Worm (Caenorhabditis elegans): ENCODE measurements around the gene Y73B6BL.22.

Y73B6BL.22 gene

DNA sequence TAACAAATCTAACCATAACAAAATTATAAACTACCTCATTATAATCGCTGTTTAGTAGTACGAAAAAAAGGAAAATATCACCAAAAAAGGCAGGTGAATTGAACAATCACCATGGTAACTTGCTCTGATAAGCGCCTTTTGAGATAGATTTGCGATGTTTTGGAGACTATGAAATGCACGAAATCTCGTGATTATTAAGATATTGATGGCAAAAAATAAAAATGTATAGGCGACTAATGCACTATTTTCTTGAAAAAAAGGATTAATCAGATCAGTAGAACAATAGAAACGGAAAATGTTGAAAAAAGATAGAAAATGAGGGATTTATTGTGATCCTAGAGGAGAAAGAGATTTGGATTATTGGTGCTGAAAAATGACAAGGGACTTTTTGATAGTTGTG lies 27.9 kb downstream of the Y73B6BL.22 start:
- TF ChIP-seq nhr-10 (tag; optimal IDR thresholded peaks at IDR 0.05) = no peak
- no peak for TF ChIP-seq F13H6.1 (tag; optimal IDR thresholded peaks at IDR 0.05)
- TF ChIP-seq aly-2 (tag; optimal IDR thresholded peaks at IDR 0.05) = no peak
- no peak for TF ChIP-seq nhr-11 (tag; optimal IDR thresholded peaks at IDR 0.05)
- no peak for TF ChIP-seq mab-5 (tag; optimal IDR thresholded peaks at IDR 0.05)
- TF ChIP-seq lin-11 (tag; optimal IDR thresholded peaks at IDR 0.05) = no peak
- TF ChIP-seq nhr-129 (tag; optimal IDR thresholded peaks at IDR 0.05) = no peak
- no peak for TF ChIP-seq elt-1 (tag; optimal IDR thresholded peaks at IDR 0.05)
- no peak for TF ChIP-seq ZK546.5 (tag; optimal IDR thresholded peaks at IDR 0.05)
- TF ChIP-seq unc-55 (GFP tag; optimal IDR thresholded peaks at IDR 0.05) = no peak
- TF ChIP-seq mdl-1 (tag; optimal IDR thresholded peaks at IDR 0.05) = no peak
- no peak for TF ChIP-seq lin-13 (GFP tag; optimal IDR thresholded peaks at IDR 0.05)
- no peak for TF ChIP-seq gmeb-1 (tag; optimal IDR thresholded peaks at IDR 0.05)
- no peak for TF ChIP-seq elt-3 (tag; optimal IDR thresholded peaks at IDR 0.05)
- TF ChIP-seq sma-9 (GFP tag; optimal IDR thresholded peaks at IDR 0.05) = no peak
- no peak for TF ChIP-seq sma-9 (tag; optimal IDR thresholded peaks at IDR 0.05)
- no peak for TF ChIP-seq fos-1 (tag; optimal IDR thresholded peaks at IDR 0.05)
- no peak for TF ChIP-seq egl-27 (tag; optimal IDR thresholded peaks at IDR 0.05)
- TF ChIP-seq ztf-11 (tag; optimal IDR thresholded peaks at IDR 0.05) = no peak

DNA sequence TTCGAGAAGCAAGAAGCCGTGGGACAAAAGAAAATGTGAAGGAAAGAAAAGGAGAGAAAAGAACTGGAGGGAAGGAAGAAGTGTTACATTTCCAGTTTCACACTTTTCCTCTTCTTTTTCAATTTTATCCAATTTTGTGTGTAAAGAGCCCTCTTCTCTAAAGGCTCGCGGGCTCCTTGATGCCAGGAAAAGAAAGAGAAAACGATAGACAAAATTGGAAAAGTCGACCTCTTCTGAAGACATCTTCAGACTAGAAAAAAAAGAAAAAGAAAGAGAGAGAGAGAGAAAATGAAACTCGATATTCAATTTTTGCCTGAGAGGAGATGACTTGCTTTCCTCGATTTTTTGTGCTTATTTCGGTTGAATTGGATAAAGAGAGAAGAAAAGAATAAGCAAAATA lies 31.4 kb downstream of the Y73B6BL.22 start:
- TF ChIP-seq R02D3.7 (tag; optimal IDR thresholded peaks at IDR 0.05) (no peak), nhr-10 (tag; optimal IDR thresholded peaks at IDR 0.05) (no peak), C34F6.9 (tag; optimal IDR thresholded peaks at IDR 0.05) (no peak), lin-39 (tag; optimal IDR thresholded peaks at IDR 0.05) (no peak), lin-11 (tag; optimal IDR thresholded peaks at IDR 0.05) (no peak), unc-39 (tag; optimal IDR thresholded peaks at IDR 0.05) (no peak), gmeb-1 (tag; optimal IDR thresholded peaks at IDR 0.05) (no peak), nhr-129 (tag; optimal IDR thresholded peaks at IDR 0.05) (no peak), Y55F3AM.14 (GFP tag; optimal IDR thresholded peaks at IDR 0.05) (no peak), ztf-1 (GFP tag; conservative IDR thresholded peaks at IDR 0.05) (no peak), elt-3 (tag; optimal IDR thresholded peaks at IDR 0.05) (no peak), mab-5 (tag; optimal IDR thresholded peaks at IDR 0.05) (no peak), mbf-1 (tag; optimal IDR thresholded peaks at IDR 0.05) (no peak)

ce11 chrIV:6383970-6384369 lies 32.5 kb downstream of the Y73B6BL.22 start, which contains the start of gene shl-1:
Gene shl-1 (minus strand): TSS chrIV:6384070.
- TF ChIP-seq C34F6.9 (tag; optimal IDR thresholded peaks at IDR 0.05) (no peak), lsy-2 (tag; optimal IDR thresholded peaks at IDR 0.05) (no peak), F13H6.1 (tag; optimal IDR thresholded peaks at IDR 0.05) (no peak), skn-1 (tag; optimal IDR thresholded peaks at IDR 0.05) (no peak), zag-1 (tag; optimal IDR thresholded peaks at IDR 0.05) (no peak), alr-1 (tag; optimal IDR thresholded peaks at IDR 0.05) (no peak), R02D3.7 (tag; optimal IDR thresholded peaks at IDR 0.05) (no peak), unc-39 (tag; optimal IDR thresholded peaks at IDR 0.05) (no peak), nhr-129 (tag; optimal IDR thresholded peaks at IDR 0.05) (no peak), unc-62 (GFP tag; optimal IDR thresholded peaks at IDR 0.05) (no peak), nhr-10 (tag; optimal IDR thresholded peaks at IDR 0.05) (no peak), nhr-6 (tag; optimal IDR thresholded peaks at IDR 0.05) (no peak), elt-1 (tag; optimal IDR thresholded peaks at IDR 0.05) (no peak), nhr-23 (tag; optimal IDR thresholded peaks at IDR 0.05) (no peak), gmeb-1 (tag; optimal IDR thresholded peaks at IDR 0.05) (no peak), Y55F3AM.14 (GFP tag; optimal IDR thresholded peaks at IDR 0.05) (no peak), ceh-16 (tag; optimal IDR thresholded peaks at IDR 0.05) (no peak)

ce11 chrIV:6378398-6378797 lies 38.1 kb downstream of the Y73B6BL.22 start:
- TF ChIP-seq lin-11 (tag; optimal IDR thresholded peaks at IDR 0.05) (no peak), alr-1 (tag; optimal IDR thresholded peaks at IDR 0.05) (no peak), blmp-1 (tag; optimal IDR thresholded peaks at IDR 0.05; ENCODE audit: insufficient read depth) (no peak), mdl-1 (tag; optimal IDR thresholded peaks at IDR 0.05) (no peak), elt-3 (tag; optimal IDR thresholded peaks at IDR 0.05) (no peak), lin-13 (GFP tag; optimal IDR thresholded peaks at IDR 0.05) (no peak), lsy-2 (tag; optimal IDR thresholded peaks at IDR 0.05) (no peak), nhr-25 (tag; optimal IDR thresholded peaks at IDR 0.05) (no peak), snpc-4 (tag; optimal IDR thresholded peaks at IDR 0.05) (no peak)
